Fruit fly (Drosophila melanogaster): ENCODE measurements around the gene CG32655.

CG32655 gene

DNA sequence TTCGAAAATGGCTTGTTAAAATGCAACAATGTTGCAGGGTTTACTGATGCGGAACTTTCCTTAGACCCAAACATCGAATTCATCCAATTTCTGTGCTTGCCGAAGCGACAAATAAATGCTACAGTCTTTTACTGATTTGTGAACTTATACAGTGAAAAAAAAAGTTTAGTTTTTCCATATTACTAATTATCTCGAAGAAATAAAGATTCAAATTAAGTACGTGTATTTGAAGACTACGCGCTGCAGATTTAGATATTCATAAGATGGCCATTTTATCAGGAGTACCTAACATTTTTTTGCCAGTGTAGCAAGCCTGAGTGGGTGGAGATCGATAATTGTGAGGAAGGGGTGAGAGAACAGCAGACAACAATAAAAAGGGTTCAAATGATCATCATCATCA is 14.2 kb downstream of the CG32655 start (continued):
- TF ChIP-seq crol (GFP tag; IDR thresholded peaks at IDR 0.05) (no peak), Awh (GFP tag; IDR thresholded peaks at IDR 0.05) (no peak), bsh (GFP tag; optimal IDR thresholded peaks at IDR 0.05) (peak in 1 of 2 experiments; percentile 67), CG6175 (GFP tag; IDR thresholded peaks at IDR 0.05) (no peak)

DNA sequence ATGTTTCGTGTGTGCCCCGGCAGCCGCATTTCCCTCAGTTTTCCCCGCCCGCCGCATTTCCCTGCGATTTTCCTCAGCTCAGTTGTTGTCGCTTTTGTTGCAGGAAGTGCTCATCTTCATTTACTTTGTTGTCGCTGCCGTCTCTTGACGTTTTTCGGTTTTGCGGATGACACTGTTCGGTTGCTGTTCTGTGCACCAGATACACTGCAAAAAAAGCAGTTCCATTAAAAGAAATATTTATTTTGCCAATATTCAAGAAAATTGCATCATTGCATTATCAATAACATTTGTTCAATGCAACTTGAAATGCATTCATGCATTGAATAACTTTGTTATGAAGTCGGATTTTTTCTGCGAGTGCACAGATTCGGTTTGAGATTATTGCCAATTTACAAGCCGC is 18.1 kb downstream of the CG32655 start:
- TF ChIP-seq vfl (GFP tag; optimal IDR thresholded peaks at IDR 0.05) (no peak), Blimp-1 (GFP tag; optimal IDR thresholded peaks at IDR 0.05) (peak; percentile 59), CG14965 (GFP tag; optimal IDR thresholded peaks at IDR 0.05; ENCODE audit: borderline replicate concordance) (no peak), sob (GFP tag; IDR thresholded peaks at IDR 0.05) (no peak), Atf-2 (GFP tag; optimal IDR thresholded peaks at IDR 0.05) (peak; percentile 23), NfI (GFP tag; optimal IDR thresholded peaks at IDR 0.05) (no peak), E2f2 (GFP tag; IDR thresholded peaks at IDR 0.05) (peak; percentile 28; the same call in 1 of the 2 replicates), eve (GFP tag; optimal IDR thresholded peaks at IDR 0.05) (peak; percentile 42 to 63), gro (GFP tag; optimal IDR thresholded peaks at IDR 0.05) (no peak), CG10274 (GFP tag; optimal IDR thresholded peaks at IDR 0.05) (no peak), CG4820 (GFP tag; optimal IDR thresholded peaks at IDR 0.05) (peak; percentile 46), luna (GFP tag; optimal IDR thresholded peaks at IDR 0.05) (no peak), Eip74EF (GFP tag; optimal IDR thresholded peaks at IDR 0.05) (no peak), bcd (GFP tag; optimal IDR thresholded peaks at IDR 0.05) (no peak), CG1603 (tag; optimal IDR thresholded peaks at IDR 0.05) (peak; percentile 82), CG6765 (GFP tag; optimal IDR thresholded peaks at IDR 0.05) (no peak), Neu2 (GFP tag; optimal IDR thresholded peaks at IDR 0.05; ENCODE audit: borderline replicate concordance) (peak; percentile 63), hth (optimal IDR thresholded peaks at IDR 0.05) (no peak), Xbp1 (GFP tag; optimal IDR thresholded peaks at IDR 0.05) (peak; percentile 55), al (GFP tag; IDR thresholded peaks at IDR 0.05) (no peak), Nf-YC (tag; optimal IDR thresholded peaks at IDR 0.05) (no peak), ato (GFP tag; IDR thresholded peaks at IDR 0.05; ENCODE audit: partially characterized antibody) (no peak), CG31441 (GFP tag; IDR thresholded peaks at IDR 0.05) (0 out of 2 replicates have a peak, but pooled peaks have one; percentile 18), dan (GFP tag; IDR thresholded peaks at IDR 0.05) (peak; percentile 21; the same call in 1 of the 2 replicates), CkIIα-i1 (GFP tag; IDR thresholded peaks at IDR 0.05) (no peak), NK7.1 (GFP tag; optimal IDR thresholded peaks at IDR 0.05) (no peak), Asciz (GFP tag; optimal IDR thresholded peaks at IDR 0.05) (peak; percentile 49), CG6272 (GFP tag; IDR thresholded peaks at IDR 0.05) (peak; percentile 61), Atf3 (GFP tag; optimal IDR thresholded peaks at IDR 0.05) (peak; percentile 40), aop (GFP tag; IDR thresholded peaks at IDR 0.05) (no peak), CG13287 (GFP tag; IDR thresholded peaks at IDR 0.05; ENCODE audit: partially characterized antibody) (no peak), dimm (GFP tag; IDR thresholded peaks at IDR 0.05) (0 out of 2 replicates have a peak, but pooled peaks have one; percentile 4), insv (GFP tag; optimal IDR thresholded peaks at IDR 0.05) (no peak), CG9437 (GFP tag; optimal IDR thresholded peaks at IDR 0.05) (peak; percentile 18), fd96Cb (tag; optimal IDR thresholded peaks at IDR 0.05) (peak; percentile 66), CG11504 (tag; optimal IDR thresholded peaks at IDR 0.05) (peak; percentile 58), CG14441 (GFP tag; IDR thresholded peaks at IDR 0.05) (peak; percentile 26; the same call in 1 of the 2 replicates), lab (GFP tag; optimal IDR thresholded peaks at IDR 0.05) (peak; percentile 27), slou (GFP tag; optimal IDR thresholded peaks at IDR 0.05) (no peak), CG1602 (GFP tag; optimal IDR thresholded peaks at IDR 0.05) (peak; percentile 57), sr (GFP tag; IDR thresholded peaks at IDR 0.05) (no peak), CG17802 (tag; optimal IDR thresholded peaks at IDR 0.05) (peak; percentile 13), prd (optimal IDR thresholded peaks at IDR 0.05) (no peak), prd (GFP tag; IDR thresholded peaks at IDR 0.05) (peak; percentile 90), CG1529 (GFP tag; optimal IDR thresholded peaks at IDR 0.05) (peak; percentile 30), MESR4 (GFP tag; optimal IDR thresholded peaks at IDR 0.05) (no peak)

Measured in whole organism, embryonic.